Worm (Caenorhabditis elegans): ENCODE data around the gene ZK546.19.

- TF ChIP-seq nhr-76 (tag; optimal IDR thresholded peaks at IDR 0.05) (no peak), zip-8 (tag; optimal IDR thresholded peaks at IDR 0.05) (no peak), mab-5 (tag; optimal IDR thresholded peaks at IDR 0.05) (no peak), elt-1 (tag; optimal IDR thresholded peaks at IDR 0.05; ENCODE audit: borderline replicate concordance, insufficient read depth) (no peak), unc-62 (GFP tag; optimal IDR thresholded peaks at IDR 0.05) (no peak), mls-2 (tag; optimal IDR thresholded peaks at IDR 0.05) (no peak)
These were observed 48.3 kb downstream of the ZK546.19 start, which contains the start of gene T27F7.12 for ce11 chrII:4989802-4990201.
